Fruit fly (Drosophila melanogaster): Measurements from ENCODE around the gene CG7394.

CG7394 gene

dm6 chr3L:11534391-11535246 lies 27.2 kb upstream of the CG7394 start:
- TF ChIP-seq CG17801 (GFP tag; optimal IDR thresholded peaks at IDR 0.05; ENCODE audit: partially characterized antibody) = peak; percentile 21

- TF ChIP-seq CG17801 (GFP tag; optimal IDR thresholded peaks at IDR 0.05; ENCODE audit: partially characterized antibody) = no peak
Measured at dm6 chr3L:11536132-11536531, 25.7 kb upstream of the CG7394 start.

dm6 chr3L:11536767-11537419 lies 24.9 kb upstream of the CG7394 start:
- no peak for TF ChIP-seq CG17801 (GFP tag; optimal IDR thresholded peaks at IDR 0.05; ENCODE audit: partially characterized antibody)

- TF ChIP-seq CG17801 (GFP tag; optimal IDR thresholded peaks at IDR 0.05; ENCODE audit: partially characterized antibody) = no peak
Measured at dm6 chr3L:11539511-11540329, 22.1 kb upstream of the CG7394 start.

- TF ChIP-seq CG17801 (GFP tag; optimal IDR thresholded peaks at IDR 0.05; ENCODE audit: partially characterized antibody) = no peak
Measured at dm6 chr3L:11540330-11540702, 21.5 kb upstream of the CG7394 start.

dm6 chr3L:11542437-11542836 lies 19.4 kb upstream of the CG7394 start:
- TF ChIP-seq CG17801 (GFP tag; optimal IDR thresholded peaks at IDR 0.05; ENCODE audit: partially characterized antibody) = no peak

- TF ChIP-seq CG17801 (GFP tag; optimal IDR thresholded peaks at IDR 0.05; ENCODE audit: partially characterized antibody) = no peak
Measured at dm6 chr3L:11542948-11543347, 18.8 kb upstream of the CG7394 start.

- TF ChIP-seq CG17801 (GFP tag; optimal IDR thresholded peaks at IDR 0.05; ENCODE audit: partially characterized antibody) = no peak
Measured at dm6 chr3L:11543681-11544299, 18.0 kb upstream of the CG7394 start.

- TF ChIP-seq CG17801 (GFP tag; optimal IDR thresholded peaks at IDR 0.05; ENCODE audit: partially characterized antibody) = peak; percentile 84
Measured at dm6 chr3L:11547302-11547994, 14.3 kb upstream of the CG7394 start.

dm6 chr3L:11548009-11548408 lies 13.8 kb upstream of the CG7394 start:
- TF ChIP-seq CG17801 (GFP tag; optimal IDR thresholded peaks at IDR 0.05; ENCODE audit: partially characterized antibody) = no peak

- no peak for TF ChIP-seq CG17801 (GFP tag; optimal IDR thresholded peaks at IDR 0.05; ENCODE audit: partially characterized antibody)
Measured at dm6 chr3L:11549432-11549831, 12.4 kb upstream of the CG7394 start.

- no peak for TF ChIP-seq CG17801 (GFP tag; optimal IDR thresholded peaks at IDR 0.05; ENCODE audit: partially characterized antibody)
Measured at dm6 chr3L:11550359-11551056, 11.3 kb upstream of the CG7394 start.

dm6 chr3L:11551949-11552348 lies 9.8 kb upstream of the CG7394 start:
- TF ChIP-seq CG17801 (GFP tag; optimal IDR thresholded peaks at IDR 0.05; ENCODE audit: partially characterized antibody) = no peak

Data from ovary, adult (tissue).